Worm (Caenorhabditis elegans): ENCODE measurements around the gene sta-2.
A peak's percentile ranks its signal among the peaks of the same experiment; 100 is the strongest.

sta-2 gene

DNA sequence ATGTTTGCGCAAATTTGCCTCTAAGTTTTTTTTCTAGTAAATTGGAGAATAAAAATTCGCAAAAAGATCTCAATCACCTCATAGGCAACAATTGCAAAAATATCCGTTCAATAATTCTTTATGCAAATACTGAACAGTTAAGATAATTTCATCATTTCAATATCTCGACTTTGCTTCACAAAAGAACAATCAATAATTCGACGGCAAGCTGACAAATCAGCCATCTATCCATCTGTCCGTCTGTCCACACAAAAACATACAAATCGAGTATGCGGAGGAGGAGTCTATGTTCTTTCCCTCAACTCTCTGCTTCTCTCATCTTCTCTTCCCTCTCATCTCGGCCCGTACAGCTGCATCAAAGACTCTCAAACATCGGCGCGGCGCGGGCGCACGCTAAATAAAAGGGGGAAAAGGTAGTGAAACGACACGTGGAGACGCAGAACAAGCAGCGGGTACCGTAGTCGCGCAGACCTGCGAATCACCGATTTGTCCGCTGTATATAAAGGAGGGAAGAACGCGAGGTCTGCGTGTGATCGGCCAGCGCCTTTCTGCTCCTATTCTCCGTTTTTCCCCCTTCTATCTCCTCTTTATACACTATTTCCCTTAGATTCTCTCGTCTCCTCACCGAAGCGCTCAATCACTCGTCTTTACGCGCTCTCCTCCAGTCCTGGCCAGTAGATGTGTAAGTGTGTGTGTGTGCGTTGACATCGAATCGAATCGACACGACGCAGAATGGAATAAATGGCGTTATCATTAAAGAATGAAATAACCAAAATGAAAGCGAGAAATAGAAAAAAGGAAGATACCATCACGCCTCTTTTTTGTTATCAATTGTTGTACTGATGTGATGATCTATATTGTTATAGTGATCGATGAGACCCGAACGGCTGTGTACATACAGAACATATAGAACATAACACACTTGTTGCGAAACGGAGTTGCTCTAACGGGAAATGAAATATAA is 10.0 kb upstream of the sta-2 start (continued):
- TF ChIP-seq hlh-17 (GFP tag; optimal IDR thresholded peaks at IDR 0.05; ENCODE audit: borderline replicate concordance) (no peak), hpl-2 (GFP tag; optimal IDR thresholded peaks at IDR 0.05) (peak; percentile 83), C04F5.9 (tag; optimal IDR thresholded peaks at IDR 0.05) (peak; percentile 60), lin-15B (tag; optimal IDR thresholded peaks at IDR 0.05) (peak; percentile 60), dpl-1 (GFP tag; optimal IDR thresholded peaks at IDR 0.05) (peak; percentile 65 to 77 (median 68)), egl-13 (tag; optimal IDR thresholded peaks at IDR 0.05) (peak; percentile 86), nhr-12 (tag; optimal IDR thresholded peaks at IDR 0.05) (peak; percentile 11), sox-4 (tag; optimal IDR thresholded peaks at IDR 0.05) (peak; percentile 87), alr-1 (tag; optimal IDR thresholded peaks at IDR 0.05; ENCODE audit: borderline replicate concordance) (no peak), lin-35 (GFP tag; optimal IDR thresholded peaks at IDR 0.05) (peak; percentile 86 to 87), nhr-85 (tag) (peak; percentile 96), ets-5 (GFP tag; IDR thresholded peaks at IDR 0.05) (no peak), efl-3 (GFP tag; optimal IDR thresholded peaks at IDR 0.05) (peak; percentile 49), unc-30 (tag; optimal IDR thresholded peaks at IDR 0.05) (no peak), zip-4 (GFP tag; optimal IDR thresholded peaks at IDR 0.05) (peak; percentile 67), swsn-7 (tag; optimal IDR thresholded peaks at IDR 0.05) (peak; percentile 98), nhr-237 (tag; optimal IDR thresholded peaks at IDR 0.05) (peak; percentile 59), nhr-47 (tag; optimal IDR thresholded peaks at IDR 0.05) (peak; percentile 95), ztf-4 (tag; optimal IDR thresholded peaks at IDR 0.05) (peak; percentile 88), rnt-1 (tag; optimal IDR thresholded peaks at IDR 0.05) (peak; percentile 70), ama-1 (optimal IDR thresholded peaks at IDR 0.05) (peak; percentile 100), F16B12.6 (tag; optimal IDR thresholded peaks at IDR 0.05) (peak; percentile 10), pag-3 (tag; optimal IDR thresholded peaks at IDR 0.05; ENCODE audit: borderline replicate concordance, insufficient read depth) (no peak), isw-1 (GFP tag; IDR thresholded peaks at IDR 0.05) (peak; percentile 90), mdl-1 (tag; optimal IDR thresholded peaks at IDR 0.05) (peak; percentile 74 to 97), egl-27 (tag; optimal IDR thresholded peaks at IDR 0.05) (peak; percentile 84 to 96), ceh-82 (tag; optimal IDR thresholded peaks at IDR 0.05) (peak; percentile 57 to 95 (median 83)), dsc-1 (tag; optimal IDR thresholded peaks at IDR 0.05) (peak; percentile 91), jun-1 (tag; optimal IDR thresholded peaks at IDR 0.05) (peak; percentile 96), nhr-20 (tag; optimal IDR thresholded peaks at IDR 0.05) (peak; percentile 98), mab-9 (GFP tag; IDR thresholded peaks at IDR 0.05) (peak; percentile 83), unc-62 (GFP tag; optimal IDR thresholded peaks at IDR 0.05) (no peak), fkh-8 (tag; optimal IDR thresholded peaks at IDR 0.05) (peak; percentile 99), lin-13 (GFP tag; optimal IDR thresholded peaks at IDR 0.05) (peak; percentile 88)

DNA sequence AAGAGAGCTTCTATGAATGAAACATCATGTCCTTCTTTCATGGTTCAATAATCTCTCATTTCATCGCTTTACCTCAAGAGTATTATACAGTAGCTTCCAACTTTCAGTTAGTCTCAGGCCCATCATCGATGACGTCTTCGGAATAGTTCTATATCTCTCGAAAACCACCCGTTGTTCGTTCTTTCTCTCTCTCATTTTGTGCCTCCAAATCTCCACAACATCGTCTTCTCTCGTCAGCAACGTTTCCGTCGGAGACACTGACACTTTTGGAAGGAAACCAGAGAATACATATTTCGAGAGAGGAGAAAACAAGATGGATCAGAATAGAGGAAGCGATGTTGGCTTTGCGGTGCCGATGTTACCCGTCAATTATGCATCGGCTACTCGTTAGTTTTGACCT is 9.2 kb upstream of the sta-2 start:
- TF ChIP-seq unc-30 (tag; optimal IDR thresholded peaks at IDR 0.05) (no peak), mep-1 (tag; optimal IDR thresholded peaks at IDR 0.05) (peak; percentile 20), pag-3 (tag; optimal IDR thresholded peaks at IDR 0.05; ENCODE audit: borderline replicate concordance, insufficient read depth) (no peak), ceh-8 (GFP tag; optimal IDR thresholded peaks at IDR 0.05) (no peak), efl-1 (optimal IDR thresholded peaks at IDR 0.05) (no peak), efl-1 (GFP tag; optimal IDR thresholded peaks at IDR 0.05 in 1 of 2) (peak in 1 of 2 experiments; percentile 90), blmp-1 (tag; optimal IDR thresholded peaks at IDR 0.05) (peak; percentile 71), lin-14 (GFP tag; optimal IDR thresholded peaks at IDR 0.05) (peak; percentile 62), lin-13 (GFP tag; optimal IDR thresholded peaks at IDR 0.05) (no peak), ceh-82 (tag; optimal IDR thresholded peaks at IDR 0.05) (peak in 1 of 3 experiments; percentile 43), lsy-2 (tag; optimal IDR thresholded peaks at IDR 0.05) (peak in 1 of 2 experiments; percentile 37)

Measured in whole organism, L1 larva.